Fruit fly (Drosophila melanogaster) Kc167 (cell line): ENCODE data around the gene CG16854.

Source experiments
- Myc ChIP-seq: fragments of >200 bp; optimal IDR thresholded peaks from 2 replicates; lab custom pipeline; 2017; ENCODE audit warnings: missing external identifiers
- Sin3A ChIP-seq: fragments of >200 bp; optimal IDR thresholded peaks from 2 replicates; lab custom pipeline; 2018; ENCODE audit warnings: missing external identifiers
- h ChIP-seq: fragments of >200 bp; optimal IDR thresholded peaks from 3 replicates; lab custom pipeline; 2018; ENCODE audit warnings: missing external identifiers
- insv ChIP-seq: fragments of >200 bp; optimal IDR thresholded peaks from 3 replicates; lab custom pipeline; 2018; ENCODE audit warnings: missing external identifiers
- psq ChIP-seq: fragments of >200 bp; optimal IDR thresholded peaks from 2 replicates; lab custom pipeline; 2017; ENCODE audit warnings: missing external identifiers
- ttk ChIP-seq: sonication (Bioruptor generic); optimal IDR thresholded peaks from 2 replicates; lab custom pipeline; 2017; ENCODE audit warnings: missing external identifiers

Gene CG16854

dm6 chr2L:11130151-11131008, 43.9 kb downstream of the CG16854 start, which contains the start of the genes RfC38 and CG4751:
RfC38 (minus strand) TSS chr2L:11130645.
CG4751 (plus strand) TSS chr2L:11130737.
- TF ChIP-seq ttk (lab: Kevin White, UChicago) = no peak
- TF ChIP-seq Sin3A = no peak
- TF ChIP-seq h = no peak

- TF ChIP-seq Myc (no peak), ttk (lab: Kevin White, UChicago) (no peak), Sin3A (no peak), h (no peak), psq (lab: Kevin White, UChicago) (no peak), insv (lab: Kevin White, UChicago) (no peak)
These were observed 49.6 kb downstream of the CG16854 start, which contains the start of gene hgo for dm6 chr2L:11136093-11136492. hgo (plus strand) TSS chr2L:11136393.
